Worm (Caenorhabditis elegans) whole organism, early embryonic: ENCODE results near the gene T27E4.5.

Source experiments
- B0310.2 ChIP-seq: sonication (generic microtip); optimal IDR thresholded peaks from 2 replicates; lab custom pipeline; 2016; ENCODE audit warnings: mild to moderate bottlenecking, missing genetic modification characterization, missing compliant biosample characterization
- F13C5.2 ChIP-seq: sonication (generic microtip); optimal IDR thresholded peaks from 2 replicates; lab custom pipeline; 2017; ENCODE audit warnings: mild to moderate bottlenecking, missing genetic modification characterization, inconsistent platforms, missing compliant biosample characterization
- aly-1 ChIP-seq: sonication (generic microtip); optimal IDR thresholded peaks from 2 replicates; lab custom pipeline; 2016; ENCODE audit warnings: missing genetic modification characterization, missing compliant biosample characterization
- ama-1 ChIP-seq: fragments of 150-350 bp; optimal IDR thresholded peaks from 2 replicates; lab custom pipeline; 2014
- ceh-13 ChIP-seq: fragments of 200-800 bp; sonication (Bioruptor generic); optimal IDR thresholded peaks from 2 replicates; lab custom pipeline; 2018; ENCODE audit warnings: mild to moderate bottlenecking, missing genetic modification characterization, missing compliant biosample characterization
- ceh-36 ChIP-seq: sonication (generic microtip); optimal IDR thresholded peaks from 2 replicates; lab custom pipeline; 2016; ENCODE audit warnings: missing genetic modification characterization, inconsistent platforms, missing compliant biosample characterization
- ets-7 ChIP-seq: sonication (generic microtip); optimal IDR thresholded peaks from 2 replicates; lab custom pipeline; 2016; ENCODE audit warnings: missing genotype, missing genetic modification characterization, missing compliant biosample characterization
- flt-1 ChIP-seq: fragments of 200-800 bp; sonication (Bioruptor generic); IDR thresholded peaks from 2 replicates; pipeline ENCODE4 v1.3.6; 2022; ENCODE audit warnings: missing genetic modification characterization, missing compliant biosample characterization
- hnd-1 ChIP-seq: sonication (generic microtip); optimal IDR thresholded peaks from 2 replicates; lab custom pipeline; 2016; ENCODE audit warnings: missing genetic modification characterization, missing compliant biosample characterization
- pes-1 ChIP-seq: fragments of 200-800 bp; sonication (Bioruptor generic); IDR thresholded peaks from 2 replicates; pipeline ENCODE4 v1.3.6; 2022; ENCODE audit warnings: missing genetic modification reagents, missing genetic modification characterization, missing compliant biosample characterization
- tbx-11 ChIP-seq: fragments of 200-800 bp; sonication (Bioruptor generic); IDR thresholded peaks from 2 replicates; pipeline ENCODE4 v1.3.6; 2022; ENCODE audit warnings: missing genetic modification characterization, missing compliant biosample characterization
- tbx-37 ChIP-seq: fragments of 200-800 bp; sonication (Bioruptor generic); conservative IDR thresholded peaks from 2 replicates; pipeline ENCODE4 v1.3.6; 2022; ENCODE audit warnings: missing genetic modification reagents, missing genetic modification characterization, missing compliant biosample characterization
- tra-4 ChIP-seq: sonication (generic microtip); optimal IDR thresholded peaks from 2 replicates; lab custom pipeline; 2017; ENCODE audit warnings: missing genetic modification characterization, missing compliant biosample characterization

DNA sequence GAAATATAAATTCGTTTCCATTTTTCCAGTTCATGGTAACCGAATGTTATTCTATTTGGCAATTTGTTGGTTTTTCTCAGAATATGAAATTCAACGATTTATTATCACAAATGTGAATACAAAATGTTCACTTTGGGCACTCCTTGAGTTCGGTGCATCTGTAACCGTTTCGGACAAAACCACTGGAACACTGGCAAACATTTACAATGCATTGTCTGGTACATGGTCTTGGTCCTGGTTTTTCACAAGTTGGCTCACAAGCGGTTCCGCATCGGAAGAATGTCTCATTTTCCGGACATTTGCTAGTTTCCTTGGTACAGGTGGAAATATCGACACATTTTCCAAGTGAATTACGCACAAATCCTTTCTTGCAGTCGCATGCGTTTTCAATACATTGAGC lies 16.3 kb downstream of the T27E4.5 start:
- TF ChIP-seq hnd-1 (tag; lab: Kevin White, UChicago) (no peak), tbx-37 (GFP tag; lab: Robert Waterston, UW) (no peak), pes-1 (no peak), ama-1 (no peak), B0310.2 (tag; lab: Kevin White, UChicago) (no peak), ets-7 (no peak), flt-1 (GFP tag; lab: Robert Waterston, UW) (no peak), tra-4 (tag; lab: Kevin White, UChicago) (no peak), ceh-36 (tag; lab: Kevin White, UChicago) (no peak), tbx-11 (GFP tag; lab: Robert Waterston, UW) (no peak), aly-1 (tag; lab: Kevin White, UChicago) (no peak), ceh-13 (GFP tag; lab: Kevin White, UChicago) (no peak), F13C5.2 (tag; lab: Kevin White, UChicago) (no peak)
